Fruit fly (Drosophila melanogaster) whole organism, embryonic: ENCODE measurements around the gene bsf.

Experiments used
- Bdp1 ChIP-seq: fragments of 200-800 bp; sonication (Bioruptor generic); optimal IDR thresholded peaks from 3 replicates; lab custom pipeline; 2016; ENCODE audit warnings: missing biosample characterization, missing genetic modification characterization
- CG1024 ChIP-seq: fragments of 200-800 bp; sonication (Bioruptor generic); IDR thresholded peaks from 2 replicates; pipeline ENCODE4 v1.3.6; 2022; ENCODE audit warnings: missing biosample characterization, missing genetic modification characterization
- CG10543 ChIP-seq: fragments of 200-800 bp; sonication (Bioruptor generic); optimal IDR thresholded peaks from 3 replicates; lab custom pipeline; 2017; ENCODE audit warnings: missing biosample characterization, mild to moderate bottlenecking, missing genetic modification characterization, moderate library complexity
- CG10565 ChIP-seq: fragments of 200-800 bp; sonication (Bioruptor generic); optimal IDR thresholded peaks from 3 replicates; lab custom pipeline; 2016; ENCODE audit warnings: missing biosample characterization, mild to moderate bottlenecking, missing genetic modification characterization
- CG10959 ChIP-seq: fragments of 200-800 bp; sonication (Bioruptor generic); IDR thresholded peaks from 2 replicates; pipeline ENCODE4 v1.3.6; 2022; ENCODE audit warnings: missing biosample characterization, missing genetic modification characterization
- CG14050 ChIP-seq: fragments of 200-800 bp; sonication (Bioruptor generic); IDR thresholded peaks from 3 replicates; pipeline ENCODE4 v1.3.6; 2022; ENCODE audit warnings: missing biosample characterization, missing genetic modification characterization
- CG14860 ChIP-seq: fragments of 200-800 bp; sonication (Bioruptor generic); IDR thresholded peaks from 3 replicates; pipeline ENCODE4 v1.3.6; 2022; ENCODE audit warnings: missing biosample characterization, missing genetic modification characterization; ENCODE audit not compliant: partially characterized antibody
- CG16815 ChIP-seq: fragments of 200-800 bp; sonication (Bioruptor generic); optimal IDR thresholded peaks from 3 replicates; lab custom pipeline; 2017; ENCODE audit warnings: missing biosample characterization, mild to moderate bottlenecking, missing genetic modification characterization
- CG17802 ChIP-seq: fragments of 200-800 bp; sonication (Bioruptor generic); optimal IDR thresholded peaks from 2 replicates; lab custom pipeline; 2018; ENCODE audit warnings: missing biosample characterization, mild to moderate bottlenecking, missing genetic modification characterization, moderate library complexity
- CG1832 ChIP-seq: fragments of 200-800 bp; sonication (Bioruptor generic); optimal IDR thresholded peaks from 2 replicates; lab custom pipeline; 2017; ENCODE audit warnings: missing biosample characterization, mild to moderate bottlenecking, missing genetic modification characterization, inconsistent platforms
- CG18619 ChIP-seq: fragments of 200-800 bp; sonication (Bioruptor generic); optimal IDR thresholded peaks from 3 replicates; lab custom pipeline; 2017; ENCODE audit warnings: missing biosample characterization, mild to moderate bottlenecking, missing genetic modification characterization
- CG2199 ChIP-seq: fragments of 200-800 bp; sonication (Bioruptor generic); IDR thresholded peaks from 3 replicates; pipeline ENCODE4 v1.3.6; 2022; ENCODE audit warnings: missing biosample characterization, missing genetic modification characterization
- CG2875 ChIP-seq: fragments of 200-800 bp; sonication (Bioruptor generic); optimal IDR thresholded peaks from 2 replicates; lab custom pipeline; 2017; ENCODE audit warnings: missing biosample characterization, mild to moderate bottlenecking, missing genetic modification characterization, missing genetic modification reagents
- CG2889 ChIP-seq: fragments of 200-800 bp; sonication (Bioruptor generic); IDR thresholded peaks from 3 replicates; pipeline ENCODE4 v1.3.6; 2022; ENCODE audit warnings: missing biosample characterization, missing genetic modification characterization
- CG31224 ChIP-seq: fragments of 200-800 bp; sonication (Bioruptor generic); IDR thresholded peaks from 2 replicates; pipeline ENCODE4 v1.3.6; 2022; ENCODE audit warnings: missing biosample characterization, missing genetic modification characterization
- CG33213 ChIP-seq: fragments of 200-800 bp; sonication (Bioruptor generic); optimal IDR thresholded peaks from 3 replicates; lab custom pipeline; 2016; ENCODE audit warnings: missing biosample characterization, missing genetic modification characterization
- CG43689 ChIP-seq: fragments of 200-800 bp; sonication (Bioruptor generic); IDR thresholded peaks from 2 replicates; pipeline ENCODE4 v1.3.6; 2022; ENCODE audit warnings: missing biosample characterization, missing genetic modification characterization
- CG4820 ChIP-seq: fragments of 200-800 bp; sonication (Bioruptor generic); optimal IDR thresholded peaks from 3 replicates; lab custom pipeline; 2016; ENCODE audit warnings: missing biosample characterization, missing genetic modification characterization
- CG9932 ChIP-seq: fragments of 200-800 bp; sonication (Bioruptor generic); IDR thresholded peaks from 2 replicates; pipeline ENCODE4 v1.3.6; 2022; ENCODE audit warnings: missing biosample characterization, missing genetic modification characterization
- D ChIP-seq, 2 experiments: fragments of 200-800 bp in 1 of 2; fragments of >200 bp in 1 of 2; sonication (Bioruptor generic) in 1 of 2; optimal IDR thresholded peaks; 2 replicates in 1 of 2; 3 replicates in 1 of 2; lab custom pipeline; 2017; ENCODE audit warnings: mild to moderate bottlenecking in 1 of 2, missing biosample characterization in 1 of 2, missing genetic modification characterization in 1 of 2, missing genetic modification reagents in 1 of 2
- Dbx ChIP-seq: fragments of 200-800 bp; sonication (Bioruptor generic); IDR thresholded peaks from 3 replicates; pipeline ENCODE4 v1.3.6; 2022; ENCODE audit warnings: missing biosample characterization, missing genetic modification characterization
- ERR ChIP-seq: fragments of 200-800 bp; sonication (Bioruptor generic); optimal IDR thresholded peaks from 2 replicates; lab custom pipeline; 2016; ENCODE audit warnings: missing biosample characterization, missing genetic modification characterization
- Fer3 ChIP-seq: fragments of 200-800 bp; sonication (Bioruptor generic); optimal IDR thresholded peaks from 2 replicates; lab custom pipeline; 2018; ENCODE audit warnings: missing biosample characterization, mild to moderate bottlenecking, missing genetic modification characterization, moderate library complexity
- HHEX ChIP-seq: fragments of 200-800 bp; sonication (Bioruptor generic); optimal IDR thresholded peaks from 3 replicates; lab custom pipeline; 2017; ENCODE audit warnings: missing biosample characterization, mild to moderate bottlenecking, missing genetic modification characterization, missing genetic modification reagents
- NC2α ChIP-seq: fragments of 200-800 bp; sonication (Bioruptor generic); optimal IDR thresholded peaks from 2 replicates; lab custom pipeline; 2016; ENCODE audit warnings: missing biosample characterization, missing genetic modification characterization
- Nf-YB ChIP-seq: fragments of 200-800 bp; sonication (Bioruptor generic); optimal IDR thresholded peaks from 3 replicates; lab custom pipeline; 2019; ENCODE audit warnings: missing biosample characterization, mild to moderate bottlenecking, missing genetic modification characterization, moderate library complexity
- Poxn ChIP-seq: fragments of 200-800 bp; sonication (Bioruptor generic); IDR thresholded peaks from 2 replicates; pipeline ENCODE4 v1.3.6; 2022; ENCODE audit warnings: missing biosample characterization, missing genetic modification characterization
- Ssrp ChIP-seq: fragments of 200-800 bp; sonication (Bioruptor generic); optimal IDR thresholded peaks from 2 replicates; lab custom pipeline; 2018; ENCODE audit warnings: missing biosample characterization, mild to moderate bottlenecking, missing genetic modification characterization, moderate library complexity
- Taf1 ChIP-seq: fragments of 200-800 bp; sonication (Bioruptor generic); IDR thresholded peaks from 2 replicates; pipeline ENCODE4 v1.3.6; 2022; ENCODE audit warnings: missing biosample characterization, missing genetic modification characterization
- YL-1 ChIP-seq: fragments of 200-800 bp; sonication (Bioruptor generic); optimal IDR thresholded peaks from 3 replicates; lab custom pipeline; 2017; ENCODE audit warnings: missing biosample characterization, mild to moderate bottlenecking, missing genetic modification characterization
- ara ChIP-seq: fragments of 200-800 bp; sonication (Bioruptor generic); IDR thresholded peaks from 2 replicates; pipeline ENCODE4 v1.3.6; 2022; ENCODE audit warnings: missing biosample characterization, missing genetic modification characterization
- ase ChIP-seq: fragments of 200-800 bp; sonication (Bioruptor generic); IDR thresholded peaks from 3 replicates; pipeline ENCODE4 v1.3.6; 2022; ENCODE audit warnings: missing biosample characterization, missing genetic modification characterization
- bbx ChIP-seq: fragments of 200-800 bp; sonication (Bioruptor generic); IDR thresholded peaks from 2 replicates; pipeline ENCODE4 v1.3.6; 2022; ENCODE audit warnings: missing biosample characterization, missing genetic modification characterization; ENCODE audit not compliant: partially characterized antibody
- br ChIP-seq: fragments of >200 bp; optimal IDR thresholded peaks from 2 replicates; lab custom pipeline; 2017
- crol ChIP-seq: fragments of 200-800 bp; sonication (Bioruptor generic); IDR thresholded peaks from 2 replicates; pipeline ENCODE4 v1.3.6; 2022; ENCODE audit warnings: missing biosample characterization, missing genetic modification characterization
- dpn ChIP-seq, 2 experiments: fragments of 200-800 bp; sonication (Bioruptor generic); optimal IDR thresholded peaks; 3 replicates each; lab custom pipeline; 2016; ENCODE audit warnings: missing biosample characterization in 2 of 2, missing genetic modification characterization in 2 of 2
- dysf ChIP-seq: fragments of 200-800 bp; sonication (Bioruptor generic); IDR thresholded peaks from 3 replicates; pipeline ENCODE4 v1.3.6; 2022; ENCODE audit warnings: missing biosample characterization, missing genetic modification characterization
- fd102C ChIP-seq: fragments of 200-800 bp; sonication (Bioruptor generic); optimal IDR thresholded peaks from 2 replicates; lab custom pipeline; 2018; ENCODE audit warnings: missing biosample characterization, mild to moderate bottlenecking, missing genetic modification characterization, moderate library complexity
- gce ChIP-seq: fragments of 200-800 bp; sonication (Bioruptor generic); IDR thresholded peaks from 3 replicates; pipeline ENCODE4 v1.3.6; 2022; ENCODE audit warnings: missing biosample characterization, missing genetic modification characterization
- gcm2 ChIP-seq: fragments of 200-800 bp; sonication (Bioruptor generic); optimal IDR thresholded peaks from 2 replicates; lab custom pipeline; 2016; ENCODE audit warnings: missing biosample characterization, missing genetic modification characterization
- h ChIP-seq: fragments of >200 bp; optimal IDR thresholded peaks from 2 replicates; lab custom pipeline; 2017
- jumu ChIP-seq: fragments of 200-800 bp; sonication (Bioruptor generic); optimal IDR thresholded peaks from 3 replicates; lab custom pipeline; 2016; ENCODE audit warnings: missing biosample characterization, missing genetic modification characterization
- otp ChIP-seq: fragments of 200-800 bp; sonication (Bioruptor generic); IDR thresholded peaks from 3 replicates; pipeline ENCODE4, ENCODE4 v1.3.6; 2022; ENCODE audit warnings: missing biosample characterization, missing genetic modification characterization
- salm ChIP-seq: fragments of 200-800 bp; sonication (Bioruptor generic); optimal IDR thresholded peaks from 2 replicates; lab custom pipeline; 2018; ENCODE audit warnings: missing biosample characterization, mild to moderate bottlenecking, missing genetic modification characterization
- sens ChIP-seq: fragments of 200-800 bp; sonication (Bioruptor generic); peaks from one replicate; lab custom pipeline; 2016; ENCODE audit warnings: missing biosample characterization, missing genetic modification characterization
- shn ChIP-seq: fragments of 200-800 bp; sonication (Bioruptor generic); optimal IDR thresholded peaks from 3 replicates; lab custom pipeline; 2016; ENCODE audit warnings: missing biosample characterization, missing genetic modification characterization
- slbo ChIP-seq: fragments of 200-800 bp; sonication (Bioruptor generic); IDR thresholded peaks from 2 replicates; pipeline ENCODE4 v1.3.6; 2022; ENCODE audit warnings: missing biosample characterization, missing genetic modification characterization
- trh ChIP-seq: fragments of 200-800 bp; sonication (Bioruptor generic); optimal IDR thresholded peaks from 2 replicates; lab custom pipeline; 2016; ENCODE audit warnings: missing biosample characterization, missing genetic modification characterization
- twi ChIP-seq: fragments of 200-800 bp; optimal IDR thresholded peaks from 2 replicates; lab custom pipeline; 2019; ENCODE audit warnings: missing biosample characterization, mild to moderate bottlenecking, missing genetic modification characterization, moderate library complexity
- vnd ChIP-seq: fragments of 200-800 bp; sonication (Bioruptor generic); IDR thresholded peaks from 3 replicates; pipeline ENCODE4 v1.3.6; 2022; ENCODE audit warnings: missing biosample characterization, missing genetic modification characterization; ENCODE audit not compliant: partially characterized antibody

Gene bsf

dm6 chr2L:18454128-18454788 is at the start of gene bsf, which contains the start of gene Ntf-2r (continued):
- TF ChIP-seq CG2199 (GFP tag; lab: Robert Waterston, UW) (peak; percentile 72; the same call in 2 of the 3 replicates), gcm2 (GFP tag; lab: Kevin White, UChicago) (no peak), CG33213 (GFP tag; lab: Kevin White, UChicago) (no peak), jumu (GFP tag; lab: Kevin White, UChicago) (no peak), sens (GFP tag; lab: Kevin White, UChicago) (peak; percentile 60), twi (tag; lab: Kevin White, UChicago) (no peak), CG14860 (GFP tag; lab: Robert Waterston, UW) (peak; percentile 87), vnd (GFP tag; lab: Robert Waterston, UW) (peak; percentile 86), CG31224 (no peak)

DNA sequence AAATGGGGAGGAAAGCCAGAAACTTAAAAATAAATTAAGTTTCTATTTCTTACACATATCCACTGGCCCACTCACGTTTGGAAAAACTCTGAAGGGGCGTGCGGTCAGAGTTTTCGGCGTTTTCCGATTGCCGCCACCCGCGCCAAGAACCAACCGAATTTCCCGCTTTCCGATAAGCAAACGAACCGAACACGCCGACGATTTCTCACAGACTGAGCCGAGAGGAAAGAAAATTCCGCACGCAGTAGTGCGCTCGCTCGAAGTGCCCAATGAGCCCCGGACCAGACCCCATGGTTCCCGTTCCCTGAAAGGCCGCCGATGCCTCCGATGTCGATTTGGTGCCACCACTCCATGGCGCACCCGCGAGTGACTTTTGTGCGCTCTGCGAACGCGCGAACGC is 49.4 kb upstream of the bsf start, which contains the start of gene kon:
Gene kon (minus strand): TSS at position 219 of the 400 bp plus-strand sequence.
- TF ChIP-seq gce (0 out of 3 replicates have a peak, but pooled peaks have one; percentile 22), CG18619 (GFP tag; lab: Kevin White, UChicago) (no peak), HHEX (GFP tag; lab: Kevin White, UChicago) (no peak), CG10959 (GFP tag; lab: Robert Waterston, UW) (no peak), Poxn (no peak), br (no peak), crol (GFP tag; lab: Robert Waterston, UW) (peak; percentile 67), h (lab: Kevin White, UChicago) (no peak), Dbx (0 out of 3 replicates have a peak, but pooled peaks have one; percentile 21), NC2α (GFP tag; lab: Kevin White, UChicago) (no peak), ara (GFP tag; lab: Robert Waterston, UW) (no peak), CG2889 (GFP tag; lab: Robert Waterston, UW) (no peak), CG10543 (GFP tag; lab: Kevin White, UChicago) (peak; percentile 80), dpn (GFP tag; optimal IDR thresholded peaks at IDR 0.05; lab: Kevin White, UChicago) (no peak), CG16815 (GFP tag; lab: Kevin White, UChicago) (no peak), CG9932 (GFP tag; lab: Robert Waterston, UW) (no peak), CG10565 (GFP tag; lab: Kevin White, UChicago) (no peak), CG1024 (GFP tag; lab: Robert Waterston, UW) (no peak), CG4820 (GFP tag; lab: Kevin White, UChicago) (no peak), Ssrp (no peak), Bdp1 (no peak), CG43689 (GFP tag; lab: Robert Waterston, UW) (no peak), dysf (peak; percentile 6; the same call in 1 of the 3 replicates), slbo (GFP tag; lab: Robert Waterston, UW) (0 out of 2 replicates have a peak, but pooled peaks have one; percentile 9), Fer3 (tag; lab: Kevin White, UChicago) (no peak), salm (tag; lab: Kevin White, UChicago) (no peak), trh (GFP tag; lab: Kevin White, UChicago) (no peak), YL-1 (GFP tag; lab: Kevin White, UChicago) (no peak), otp (GFP tag; lab: Robert Waterston, UW) (peak; percentile 39; the same call in 1 of the 3 replicates), fd102C (no peak), shn (GFP tag; lab: Kevin White, UChicago) (no peak), bbx (0 out of 2 replicates have a peak, but pooled peaks have one; percentile 21), CG2875 (GFP tag; lab: Kevin White, UChicago) (no peak), CG1832 (GFP tag; lab: Kevin White, UChicago) (no peak), ase (GFP tag; lab: Robert Waterston, UW) (no peak), ERR (no peak), Nf-YB (GFP tag; lab: Kevin White, UChicago) (peak; percentile 20), CG17802 (tag; lab: Kevin White, UChicago) (no peak), Taf1 (GFP tag; lab: Robert Waterston, UW) (no peak), CG14050 (GFP tag; lab: Robert Waterston, UW) (no peak), D (optimal IDR thresholded peaks at IDR 0.05; lab: Kevin White, UChicago) (no peak), D (GFP tag; optimal IDR thresholded peaks at IDR 0.05; lab: Kevin White, UChicago) (no peak)
